Worm (Caenorhabditis elegans): ENCODE measurements around the gene pdk-1.

DNA sequence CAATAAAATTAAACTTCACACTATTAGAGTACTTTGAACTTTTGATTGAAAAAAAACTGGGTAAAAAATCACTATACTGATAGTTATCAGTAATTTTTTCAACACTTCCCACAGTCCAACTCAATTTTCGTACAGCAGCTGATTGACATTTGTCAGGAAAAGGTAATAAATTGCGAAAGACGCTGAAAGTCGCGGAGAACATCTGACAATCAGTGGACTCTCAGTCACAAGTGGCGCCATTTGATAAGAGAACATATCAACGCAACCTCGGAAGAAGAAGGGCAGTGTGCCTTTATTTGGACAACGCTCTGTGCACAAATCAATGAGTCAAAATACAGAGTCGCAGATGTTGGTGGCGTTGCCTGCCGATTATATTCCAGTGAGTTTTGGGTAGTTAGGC lies 48.6 kb upstream of the pdk-1 start, which contains the start of gene C52B11.5:
- TF ChIP-seq T22C8.4 (GFP tag; IDR thresholded peaks at IDR 0.05) (no peak), cog-1 (tag; optimal IDR thresholded peaks at IDR 0.05) (no peak), flt-1 (GFP tag; IDR thresholded peaks at IDR 0.05) (no peak), ztf-23 (GFP tag; IDR thresholded peaks at IDR 0.05) (no peak), med-1 (GFP tag; optimal IDR thresholded peaks at IDR 0.05; ENCODE audit: insufficient read depth) (no peak)

Measured in whole organism, midembryonic.